Worm (Caenorhabditis elegans) whole organism, L4 larva: ENCODE data around the gene nhr-205.

Experiments used
- R02D3.7 ChIP-seq: fragments of 150-350 bp; sonication (generic microtip); optimal IDR thresholded peaks from 3 replicates; lab custom pipeline; 2014; ENCODE audit warnings: missing biosample characterization, missing genetic modification characterization
- aly-2 ChIP-seq: sonication (generic microtip); optimal IDR thresholded peaks from 2 replicates; lab custom pipeline; 2018; ENCODE audit warnings: missing biosample characterization, missing genetic modification characterization
- ama-1 ChIP-seq: fragments of 150-350 bp; optimal IDR thresholded peaks from 2 replicates; lab custom pipeline; 2014; ENCODE audit warnings: inconsistent platforms, mixed read lengths
- ces-1 ChIP-seq: fragments of 150-350 bp; sonication (generic microtip); optimal IDR thresholded peaks from 4 replicates; lab custom pipeline; 2014; ENCODE audit warnings: missing biosample characterization, missing genetic modification reagents, missing genetic modification characterization
- nhr-11 ChIP-seq: fragments of 150-350 bp; optimal IDR thresholded peaks from 2 replicates; lab custom pipeline; 2014; ENCODE audit warnings: missing biosample characterization, missing genetic modification characterization
- nhr-237 ChIP-seq: sonication (generic microtip); optimal IDR thresholded peaks from 2 replicates; lab custom pipeline; 2017; ENCODE audit warnings: missing biosample characterization, missing genetic modification characterization
- nhr-6 ChIP-seq: fragments of 150-350 bp; optimal IDR thresholded peaks from 2 replicates; lab custom pipeline; 2014; ENCODE audit warnings: missing biosample characterization, missing genetic modification characterization
- pha-4 ChIP-seq, 2 experiments: fragments of 150-350 bp in 1 of 2; fragments of 200-800 bp in 1 of 2; sonication (Bioruptor generic) in 1 of 2; IDR thresholded peaks in 1 of 2; optimal IDR thresholded peaks in 1 of 2; 2 replicates each; pipeline versions ENCODE4 v1.3.6 to Lab custom; 2014 to 2022; ENCODE audit warnings: missing genetic modification characterization in 2 of 2, missing genetic modification reagents in 2 of 2, missing biosample characterization in 1 of 2, missing compliant biosample characterization in 1 of 2
- spr-1 ChIP-seq: sonication (generic microtip); optimal IDR thresholded peaks from 2 replicates; lab custom pipeline; 2016; ENCODE audit warnings: mild to moderate bottlenecking, missing genetic modification characterization, missing compliant biosample characterization
- tag-97 ChIP-seq: fragments of 200-800 bp; sonication (Bioruptor generic); IDR thresholded peaks from 2 replicates; pipeline ENCODE4 v1.3.6; 2022; ENCODE audit warnings: missing genetic modification characterization, missing compliant biosample characterization
- unc-62 ChIP-seq, 3 experiments: fragments of 150-350 bp in 1 of 3; sonication (generic microtip); optimal IDR thresholded peaks in 2 of 3; peaks in 1 of 3; 1 replicate in 1 of 3; 2 replicates in 2 of 3; lab custom pipeline; 2014 to 2017; ENCODE audit warnings: missing biosample characterization in 3 of 3, missing genetic modification characterization in 3 of 3, missing genetic modification reagents in 3 of 3, missing genotype in 1 of 3

- TF ChIP-seq tag-97 (GFP tag; lab: Robert Waterston, UW) (no peak), R02D3.7 (tag; lab: Kevin White, UChicago) (no peak), aly-2 (no peak), spr-1 (no peak), nhr-6 (tag; lab: Kevin White, UChicago) (peak; percentile 72), nhr-11 (tag; lab: Kevin White, UChicago) (peak; percentile 43), nhr-237 (tag; lab: Kevin White, UChicago) (no peak), unc-62 (GFP tag; optimal IDR thresholded peaks at IDR 0.05 in 1 of 2; lab: Kevin White, UChicago) (no peak), unc-62 (tag; optimal IDR thresholded peaks at IDR 0.05; lab: Kevin White, UChicago) (no peak), ces-1 (GFP tag; lab: Kevin White, UChicago) (no peak), pha-4 (GFP tag; IDR thresholded peaks at IDR 0.05; lab: Robert Waterston, UW) (no peak), pha-4 (tag; optimal IDR thresholded peaks at IDR 0.05; lab: Kevin White, UChicago) (no peak), ama-1 (lab: Kevin White, UChicago) (no peak)
Measured at ce11 chrV:10036275-10036674, 45.3 kb downstream of the nhr-205 start, which contains the start of gene T06E8.2.
